Fruit fly (Drosophila melanogaster): ENCODE measurements around the gene Sf3a2.
A peak's percentile ranks its signal among the peaks of the same experiment; 100 is the strongest.

dm6 chr3L:12804730-12805170 lies 9.1 kb downstream of the Sf3a2 start, which contains the start of gene Atg1:
- TF ChIP-seq Hr38 (GFP tag; optimal IDR thresholded peaks at IDR 0.05) (no peak), CG31627 (GFP tag; optimal IDR thresholded peaks at IDR 0.05) (no peak), OdsH (GFP tag; optimal IDR thresholded peaks at IDR 0.05) (no peak), CG6163 (GFP tag; IDR thresholded peaks at IDR 0.05) (peak; percentile 49; the same call in 2 of the 3 replicates), Ets21C (GFP tag; optimal IDR thresholded peaks at IDR 0.05) (no peak), Sox102F (GFP tag; optimal IDR thresholded peaks at IDR 0.05) (no peak), Ets96B (tag; optimal IDR thresholded peaks at IDR 0.05) (no peak), CG6808 (GFP tag; optimal IDR thresholded peaks at IDR 0.05) (no peak), CG16779 (tag; optimal IDR thresholded peaks at IDR 0.05) (no peak), CG11294 (GFP tag; IDR thresholded peaks at IDR 0.05) (no peak), salr (GFP tag; optimal IDR thresholded peaks at IDR 0.05) (no peak), Lpt (GFP tag; optimal IDR thresholded peaks at IDR 0.05) (no peak), fkh (GFP tag; optimal IDR thresholded peaks at IDR 0.05) (no peak)
